Fruit fly (Drosophila melanogaster) whole organism, embryonic: ENCODE measurements around the gene TTLL6B.

Experiments
- Abd-B ChIP-seq: fragments of 200-800 bp; sonication (Bioruptor generic); optimal IDR thresholded peaks from 2 replicates; lab custom pipeline; 2018; ENCODE audit warnings: missing biosample characterization, mild to moderate bottlenecking, missing genetic modification characterization, moderate library complexity
- Atf-2 ChIP-seq: fragments of 200-800 bp; sonication (Bioruptor generic); optimal IDR thresholded peaks from 2 replicates; lab custom pipeline; 2016; ENCODE audit warnings: missing biosample characterization, missing genetic modification characterization
- CG11456 ChIP-seq: fragments of 200-800 bp; sonication (Bioruptor generic); IDR thresholded peaks from 3 replicates; pipeline ENCODE4 v1.3.6; 2022; ENCODE audit warnings: missing biosample characterization, missing genetic modification characterization
- CG11696 ChIP-seq: fragments of 200-800 bp; sonication (Bioruptor generic); IDR thresholded peaks from 2 replicates; pipeline ENCODE4 v1.3.6; 2022; ENCODE audit warnings: missing biosample characterization, missing genetic modification characterization
- CG11723 ChIP-seq: fragments of 200-800 bp; sonication (Bioruptor generic); optimal IDR thresholded peaks from 2 replicates; lab custom pipeline; 2017; ENCODE audit warnings: missing biosample characterization, mild to moderate bottlenecking, missing genetic modification characterization
- CG12155 ChIP-seq: fragments of 200-800 bp; sonication (Bioruptor generic); optimal IDR thresholded peaks from 3 replicates; lab custom pipeline; 2016; ENCODE audit warnings: missing biosample characterization, missing genetic modification characterization
- CG12219 ChIP-seq: fragments of 200-800 bp; sonication (Bioruptor generic); optimal IDR thresholded peaks from 3 replicates; lab custom pipeline; 2018; ENCODE audit warnings: missing biosample characterization, mild to moderate bottlenecking, missing genetic modification characterization
- CG12942 ChIP-seq: fragments of 200-800 bp; sonication (Bioruptor generic); optimal IDR thresholded peaks from 3 replicates; lab custom pipeline; 2016; ENCODE audit warnings: missing biosample characterization, missing genetic modification characterization
- CG15073 ChIP-seq: fragments of 200-800 bp; sonication (Bioruptor generic); optimal IDR thresholded peaks from 2 replicates; lab custom pipeline; 2016; ENCODE audit warnings: missing biosample characterization, missing genetic modification characterization
- CG1603 ChIP-seq: fragments of 200-800 bp; sonication (Bioruptor generic); optimal IDR thresholded peaks from 2 replicates; lab custom pipeline; 2019; ENCODE audit warnings: missing biosample characterization, mild to moderate bottlenecking, missing genetic modification characterization, moderate library complexity
- CG16779 ChIP-seq: fragments of 200-800 bp; sonication (Bioruptor generic); IDR thresholded peaks from 2 replicates; pipeline ENCODE4 v1.3.6; 2022; ENCODE audit warnings: missing biosample characterization, missing genetic modification characterization
- CG16863 ChIP-seq: fragments of 200-800 bp; sonication (Bioruptor generic); optimal IDR thresholded peaks from 3 replicates; lab custom pipeline; 2016; ENCODE audit warnings: missing biosample characterization, missing genetic modification characterization
- CG17328 ChIP-seq: fragments of 200-800 bp; sonication (Bioruptor generic); IDR thresholded peaks from 2 replicates; pipeline ENCODE4 v1.3.6; 2022; ENCODE audit warnings: missing biosample characterization, missing genetic modification characterization
- CG17612 ChIP-seq: fragments of 200-800 bp; sonication (Bioruptor generic); IDR thresholded peaks from 2 replicates; pipeline ENCODE4 v1.3.6; 2022; ENCODE audit warnings: missing biosample characterization, missing genetic modification characterization
- CG1832 ChIP-seq: fragments of 200-800 bp; sonication (Bioruptor generic); optimal IDR thresholded peaks from 2 replicates; lab custom pipeline; 2017; ENCODE audit warnings: missing biosample characterization, mild to moderate bottlenecking, missing genetic modification characterization, inconsistent platforms
- CG31441 ChIP-seq: fragments of 200-800 bp; sonication (Bioruptor generic); IDR thresholded peaks from 2 replicates; pipeline ENCODE4 v1.3.6; 2022; ENCODE audit warnings: missing biosample characterization, missing genetic modification characterization
- CG32767 ChIP-seq: fragments of 200-800 bp; sonication (Bioruptor generic); IDR thresholded peaks from 2 replicates; pipeline ENCODE4 v1.3.6; 2022; ENCODE audit warnings: missing biosample characterization, missing genetic modification characterization
- CG4404 ChIP-seq: fragments of 200-800 bp; sonication (Bioruptor generic); IDR thresholded peaks from 2 replicates; pipeline ENCODE4 v1.3.6; 2022; ENCODE audit warnings: missing biosample characterization, missing genetic modification characterization
- CG6654 ChIP-seq: fragments of 200-800 bp; sonication (Bioruptor generic); optimal IDR thresholded peaks from 2 replicates; lab custom pipeline; 2017; ENCODE audit warnings: missing biosample characterization, mild to moderate bottlenecking, missing genetic modification characterization
- CG7786 ChIP-seq: fragments of 200-800 bp; sonication (Bioruptor generic); optimal IDR thresholded peaks from 2 replicates; lab custom pipeline; 2016; ENCODE audit warnings: missing biosample characterization, missing genetic modification characterization
- CG8478 ChIP-seq: fragments of >200 bp; optimal IDR thresholded peaks from 2 replicates; lab custom pipeline; 2018
- CG8944 ChIP-seq: fragments of 200-800 bp; sonication (Bioruptor generic); optimal IDR thresholded peaks from 3 replicates; lab custom pipeline; 2016; ENCODE audit warnings: missing biosample characterization, missing genetic modification characterization
- CG9932 ChIP-seq: fragments of 200-800 bp; sonication (Bioruptor generic); IDR thresholded peaks from 2 replicates; pipeline ENCODE4 v1.3.6; 2022; ENCODE audit warnings: missing biosample characterization, missing genetic modification characterization
- CHES-1-like ChIP-seq: fragments of 200-800 bp; sonication (Bioruptor generic); optimal IDR thresholded peaks from 2 replicates; lab custom pipeline; 2016; ENCODE audit warnings: missing biosample characterization, missing genetic modification characterization
- CTCF ChIP-seq: fragments of 200-800 bp; sonication (Bioruptor generic); optimal IDR thresholded peaks from 2 replicates; lab custom pipeline; 2017; ENCODE audit warnings: missing biosample characterization, mild to moderate bottlenecking, missing genetic modification characterization, moderate library complexity
- E2f1 ChIP-seq: fragments of 200-800 bp; sonication (Bioruptor generic); IDR thresholded peaks from 2 replicates; pipeline ENCODE4 v1.3.6; 2022; ENCODE audit warnings: missing biosample characterization, missing genetic modification characterization
- E2f2 ChIP-seq: fragments of 200-800 bp; sonication (Bioruptor generic); IDR thresholded peaks from 2 replicates; pipeline ENCODE4 v1.3.6; 2022; ENCODE audit warnings: missing biosample characterization, missing genetic modification characterization
- Fer2 ChIP-seq: fragments of 200-800 bp; sonication (Bioruptor generic); optimal IDR thresholded peaks from 2 replicates; lab custom pipeline; 2018; ENCODE audit warnings: missing biosample characterization, mild to moderate bottlenecking, missing genetic modification characterization, moderate library complexity
- Hr51 ChIP-seq, 2 experiments: fragments of 200-800 bp; sonication (Bioruptor generic); optimal IDR thresholded peaks; 2 replicates in 1 of 2; 3 replicates in 1 of 2; lab custom pipeline; 2016 to 2018; ENCODE audit warnings: missing biosample characterization in 2 of 2, missing genetic modification characterization in 2 of 2, mild to moderate bottlenecking in 1 of 2, moderate library complexity in 1 of 2
- Kr ChIP-seq: fragments of 200-800 bp; sonication (Bioruptor generic); optimal IDR thresholded peaks from 2 replicates; lab custom pipeline; 2017; ENCODE audit warnings: missing biosample characterization, mild to moderate bottlenecking, missing genetic modification characterization
- Lim3 ChIP-seq: fragments of 200-800 bp; sonication (Bioruptor generic); IDR thresholded peaks from 2 replicates; pipeline ENCODE4 v1.3.6; 2022; ENCODE audit warnings: missing biosample characterization, missing genetic modification characterization
- NC2β ChIP-seq: fragments of 200-800 bp; sonication (Bioruptor generic); optimal IDR thresholded peaks from 2 replicates; lab custom pipeline; 2016; ENCODE audit warnings: missing biosample characterization, missing genetic modification characterization
- Opbp ChIP-seq: fragments of 200-800 bp; sonication (Bioruptor generic); IDR thresholded peaks from 3 replicates; pipeline ENCODE4 v1.3.6; 2022; ENCODE audit warnings: missing biosample characterization, missing genetic modification characterization; ENCODE audit not compliant: partially characterized antibody
- Stat92E ChIP-seq, 3 experiments: fragments of >200 bp in 2 of 3; fragments of 200-800 bp in 1 of 3; sonication (Bioruptor generic) in 1 of 3; optimal IDR thresholded peaks; 2 replicates each; lab custom pipeline; 2017 to 2019; ENCODE audit warnings: missing biosample characterization in 3 of 3, missing genetic modification characterization in 3 of 3, mild to moderate bottlenecking in 1 of 3, moderate library complexity in 1 of 3
- Vsx1 ChIP-seq: fragments of 200-800 bp; sonication (Bioruptor generic); optimal IDR thresholded peaks from 2 replicates; lab custom pipeline; 2017; ENCODE audit warnings: missing biosample characterization, mild to moderate bottlenecking, missing genetic modification characterization, missing genetic modification reagents
- ci ChIP-seq: fragments of 200-800 bp; sonication (Bioruptor generic); IDR thresholded peaks from 3 replicates; pipeline ENCODE4 v1.3.6; 2022; ENCODE audit warnings: missing biosample characterization, missing genetic modification characterization
- danr ChIP-seq: fragments of 200-800 bp; sonication (Bioruptor generic); IDR thresholded peaks from 2 replicates; pipeline ENCODE4 v1.3.6; 2022; ENCODE audit warnings: missing biosample characterization, missing genetic modification characterization
- dmrt99B ChIP-seq: fragments of 200-800 bp; sonication (Bioruptor generic); optimal IDR thresholded peaks from 2 replicates; lab custom pipeline; 2018; ENCODE audit warnings: missing biosample characterization, mild to moderate bottlenecking, missing genetic modification characterization, moderate library complexity
- ewg ChIP-seq: fragments of 200-800 bp; sonication (Bioruptor generic); optimal IDR thresholded peaks from 3 replicates; lab custom pipeline; 2017; ENCODE audit warnings: mild to moderate bottlenecking, missing biosample characterization, missing genetic modification reagents, missing genetic modification characterization
- ham ChIP-seq: fragments of 200-800 bp; sonication (Bioruptor generic); IDR thresholded peaks from 2 replicates; pipeline ENCODE4 v1.3.6; 2022; ENCODE audit warnings: missing biosample characterization, missing genetic modification characterization
- jumu ChIP-seq: fragments of 200-800 bp; sonication (Bioruptor generic); optimal IDR thresholded peaks from 3 replicates; lab custom pipeline; 2016; ENCODE audit warnings: missing biosample characterization, missing genetic modification characterization
- kni ChIP-seq: fragments of 200-800 bp; sonication (Bioruptor generic); optimal IDR thresholded peaks from 3 replicates; lab custom pipeline; 2017; ENCODE audit warnings: mild to moderate bottlenecking, missing biosample characterization, missing genetic modification reagents, missing genetic modification characterization
- lola ChIP-seq, 3 experiments: fragments of >200 bp in 2 of 3; fragments of 200-800 bp in 1 of 3; sonication (Bioruptor generic) in 1 of 3; optimal IDR thresholded peaks; 2 replicates each; lab custom pipeline; 2017 to 2019; ENCODE audit warnings: missing biosample characterization in 3 of 3, missing genetic modification characterization in 3 of 3, mild to moderate bottlenecking in 1 of 3, moderate library complexity in 1 of 3
- mam ChIP-seq: fragments of 200-800 bp; sonication (Bioruptor generic); optimal IDR thresholded peaks from 3 replicates; lab custom pipeline; 2016; ENCODE audit warnings: missing biosample characterization, missing genetic modification characterization
- nerfin-1 ChIP-seq: fragments of 200-800 bp; sonication (Bioruptor generic); optimal IDR thresholded peaks from 3 replicates; lab custom pipeline; 2019; ENCODE audit warnings: missing biosample characterization, mild to moderate bottlenecking, missing genetic modification characterization, moderate library complexity
- otp ChIP-seq: fragments of 200-800 bp; sonication (Bioruptor generic); IDR thresholded peaks from 3 replicates; pipeline ENCODE4, ENCODE4 v1.3.6; 2022; ENCODE audit warnings: missing biosample characterization, missing genetic modification characterization
- psq ChIP-seq: fragments of 200-800 bp; sonication (Bioruptor generic); optimal IDR thresholded peaks from 2 replicates; lab custom pipeline; 2017; ENCODE audit warnings: missing biosample characterization, missing genetic modification characterization
- sisA ChIP-seq: fragments of 200-800 bp; sonication (Bioruptor generic); IDR thresholded peaks from 2 replicates; pipeline ENCODE4 v1.3.6; 2022; ENCODE audit warnings: missing biosample characterization, missing genetic modification characterization
- usp ChIP-seq: fragments of >200 bp; optimal IDR thresholded peaks from 2 replicates; lab custom pipeline; 2017; ENCODE audit warnings: missing biosample characterization, missing genetic modification characterization

The TTLL6B gene

DNA sequence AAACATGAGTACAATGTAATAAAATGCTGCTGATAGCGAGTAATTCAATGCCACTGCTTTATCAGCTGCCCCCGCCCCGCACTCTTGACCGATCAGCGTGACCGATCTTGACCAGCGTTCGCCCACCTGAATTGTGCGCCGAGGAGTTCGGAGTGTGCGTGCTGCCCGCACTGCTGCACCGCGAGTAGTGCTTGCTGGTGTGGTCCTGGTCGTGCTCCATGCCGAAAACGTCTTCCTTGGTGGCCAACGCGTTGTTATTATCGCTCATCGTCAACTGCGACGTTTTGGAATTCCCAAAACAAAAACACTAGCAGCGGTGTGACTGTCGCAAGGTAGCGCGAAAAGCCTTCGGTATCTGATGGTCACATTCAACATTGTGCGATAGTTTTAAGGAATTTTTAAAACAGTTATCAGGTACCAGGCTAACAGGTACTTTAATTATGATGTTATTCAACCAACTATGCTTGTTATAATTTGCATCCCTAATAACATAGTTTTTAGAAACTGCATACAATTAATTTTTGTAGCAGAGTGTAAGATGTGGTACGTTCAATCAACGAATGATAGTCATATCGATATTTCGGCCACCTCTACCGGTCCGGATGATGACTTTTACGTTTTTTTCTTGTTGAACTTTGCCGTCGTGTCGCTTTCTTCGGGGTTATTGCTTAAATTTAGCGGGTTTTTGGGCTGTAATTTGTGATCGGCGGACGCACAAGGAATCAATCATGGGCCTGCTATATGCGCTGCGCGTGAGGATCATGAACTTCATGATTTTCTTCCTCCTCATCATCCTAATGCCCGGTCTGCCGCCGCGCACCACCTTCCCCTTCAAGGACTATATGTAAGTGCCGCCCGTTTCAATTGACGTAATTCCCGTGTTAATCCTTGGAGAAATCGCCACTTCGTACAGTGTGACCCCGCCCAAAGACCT is 37.7 kb upstream of the TTLL6B start, which contains the start of the genes bigmax and Hmu (continued):
- TF ChIP-seq kni (GFP tag; lab: Kevin White, UChicago) (peak; percentile 29), Atf-2 (GFP tag; lab: Kevin White, UChicago) (peak; percentile 85), CG7786 (peak; percentile 88), CG12219 (GFP tag; lab: Kevin White, UChicago) (peak; percentile 51), CG16779 (peak; percentile 60), CG4404 (GFP tag; lab: Robert Waterston, UW) (peak; percentile 63), CG11723 (GFP tag; lab: Kevin White, UChicago) (peak; percentile 53), Opbp (GFP tag; lab: Robert Waterston, UW) (peak; percentile 86), Stat92E (GFP tag; optimal IDR thresholded peaks at IDR 0.05; lab: Kevin White, UChicago) (peak in 1 of 3 experiments; percentile 68), Fer2 (peak; percentile 71), CG8478 (lab: Kevin White, UChicago) (no peak), CG17328 (GFP tag; lab: Robert Waterston, UW) (peak; percentile 82), danr (peak; percentile 48; the same call in 1 of the 2 replicates), E2f2 (peak; percentile 61), CG11696 (GFP tag; lab: Robert Waterston, UW) (no peak), CG1832 (GFP tag; lab: Kevin White, UChicago) (no peak), CG15073 (no peak), sisA (peak; percentile 83), dmrt99B (tag; lab: Kevin White, UChicago) (peak; percentile 66), usp (GFP tag; lab: Kevin White, UChicago) (no peak), E2f1 (GFP tag; lab: Robert Waterston, UW) (peak; percentile 78), Hr51 (GFP tag; optimal IDR thresholded peaks at IDR 0.05; lab: Kevin White, UChicago) (peak; percentile 85 to 86), CG8944 (GFP tag; lab: Kevin White, UChicago) (peak; percentile 92), ci (GFP tag; lab: Robert Waterston, UW) (peak; percentile 92), jumu (GFP tag; lab: Kevin White, UChicago) (peak; percentile 89), CG6654 (GFP tag; lab: Kevin White, UChicago) (no peak), CG32767 (GFP tag; lab: Robert Waterston, UW) (peak; percentile 69), otp (GFP tag; lab: Robert Waterston, UW) (peak; percentile 71; the same call in 1 of the 3 replicates), Lim3 (GFP tag; lab: Robert Waterston, UW) (peak; percentile 21; the same call in 1 of the 2 replicates), Abd-B (GFP tag; lab: Kevin White, UChicago) (peak; percentile 75), nerfin-1 (peak; percentile 78), ewg (GFP tag; lab: Kevin White, UChicago) (peak; percentile 73), CG12155 (GFP tag; lab: Kevin White, UChicago) (peak; percentile 86), CTCF (GFP tag; lab: Kevin White, UChicago) (peak; percentile 57), CHES-1-like (GFP tag; lab: Kevin White, UChicago) (peak; percentile 92), CG31441 (GFP tag; lab: Robert Waterston, UW) (peak; percentile 67), Vsx1 (GFP tag; lab: Kevin White, UChicago) (peak; percentile 7), CG16863 (GFP tag; lab: Kevin White, UChicago) (peak; percentile 81), CG17612 (GFP tag; lab: Robert Waterston, UW) (peak; percentile 22; the same call in 1 of the 2 replicates), mam (GFP tag; lab: Kevin White, UChicago) (peak; percentile 94), lola (GFP tag; optimal IDR thresholded peaks at IDR 0.05; lab: Kevin White, UChicago) (peak in 1 of 3 experiments; percentile 70), Kr (GFP tag; lab: Kevin White, UChicago) (no peak), ham (GFP tag; lab: Robert Waterston, UW) (no peak), psq (peak; percentile 43), CG1603 (tag; lab: Kevin White, UChicago) (peak; percentile 91), NC2β (peak; percentile 83), CG12942 (GFP tag; lab: Kevin White, UChicago) (peak; percentile 84), CG9932 (peak; percentile 93), CG11456 (peak; percentile 86)
